Fruit fly (Drosophila melanogaster): ENCODE measurements around the gene muc.

The muc gene

DNA sequence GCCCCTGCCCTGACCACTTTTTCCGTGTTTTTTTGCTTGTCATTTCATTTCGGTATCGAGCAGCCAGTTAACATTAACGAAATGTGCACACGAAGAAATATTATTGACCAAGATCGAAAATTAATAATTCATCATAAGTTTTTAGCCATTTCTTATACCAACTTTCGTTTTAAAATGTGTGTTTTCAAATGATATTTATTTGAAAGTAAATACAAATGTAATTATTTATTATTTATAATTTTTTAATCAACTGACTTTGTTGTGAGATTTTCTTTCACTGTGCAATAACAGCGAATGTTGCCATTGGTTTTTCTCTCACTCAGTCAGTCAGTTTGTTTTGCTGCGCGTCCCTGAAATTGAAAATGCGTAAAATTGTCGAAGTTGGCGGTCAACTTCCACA lies 30.9 kb upstream of the muc start (continued):
- TF ChIP-seq insv (GFP tag; optimal IDR thresholded peaks at IDR 0.05) (no peak), phol (tag; optimal IDR thresholded peaks at IDR 0.05) (peak; percentile 63), Sox100B (GFP tag; optimal IDR thresholded peaks at IDR 0.05) (peak; percentile 66), tap (tag; optimal IDR thresholded peaks at IDR 0.05) (peak; percentile 63), CG9215 (GFP tag; IDR thresholded peaks at IDR 0.05) (no peak), CG5245 (GFP tag; optimal IDR thresholded peaks at IDR 0.05) (peak; percentile 4), dmrt99B (tag; optimal IDR thresholded peaks at IDR 0.05) (peak; percentile 82), prd (optimal IDR thresholded peaks at IDR 0.05) (no peak), prd (GFP tag; IDR thresholded peaks at IDR 0.05) (peak; percentile 57; the same call in 1 of the 3 replicates), CG15073 (GFP tag; optimal IDR thresholded peaks at IDR 0.05) (no peak), CG18599 (GFP tag; optimal IDR thresholded peaks at IDR 0.05) (peak; percentile 63), CG9797 (GFP tag; optimal IDR thresholded peaks at IDR 0.05) (no peak), zf30C (GFP tag; optimal IDR thresholded peaks at IDR 0.05) (peak; percentile 29), CG30020 (tag; optimal IDR thresholded peaks at IDR 0.05) (no peak), Bdp1 (GFP tag; optimal IDR thresholded peaks at IDR 0.05) (no peak), HHEX (GFP tag; optimal IDR thresholded peaks at IDR 0.05) (peak; percentile 20), CG2120 (GFP tag; optimal IDR thresholded peaks at IDR 0.05) (peak; percentile 27), jing (GFP tag; optimal IDR thresholded peaks at IDR 0.05) (no peak), Tbp (GFP tag; optimal IDR thresholded peaks at IDR 0.05) (no peak), C15 (GFP tag; IDR thresholded peaks at IDR 0.05) (no peak), rib (GFP tag; IDR thresholded peaks at IDR 0.05) (peak; percentile 12; the same call in 1 of the 2 replicates), Lim3 (GFP tag; IDR thresholded peaks at IDR 0.05) (no peak), CG13775 (GFP tag; optimal IDR thresholded peaks at IDR 0.05) (peak; percentile 38), tio (GFP tag; optimal IDR thresholded peaks at IDR 0.05) (peak; percentile 7), CG13894 (tag; optimal IDR thresholded peaks at IDR 0.05) (no peak), fd3F (GFP tag; optimal IDR thresholded peaks at IDR 0.05) (peak; percentile 58), CG7556 (GFP tag; optimal IDR thresholded peaks at IDR 0.05) (peak; percentile 73), pita (GFP tag; optimal IDR thresholded peaks at IDR 0.05) (no peak), CG12769 (tag; optimal IDR thresholded peaks at IDR 0.05) (no peak), Hsf (GFP tag; optimal IDR thresholded peaks at IDR 0.05) (no peak), Hey (tag; optimal IDR thresholded peaks at IDR 0.05) (no peak), CG14441 (GFP tag; IDR thresholded peaks at IDR 0.05) (peak; percentile 45), jigr1 (GFP tag; IDR thresholded peaks at IDR 0.05) (no peak), CG42726 (GFP tag; IDR thresholded peaks at IDR 0.05; ENCODE audit: partially characterized antibody) (no peak), bsh (GFP tag; optimal IDR thresholded peaks at IDR 0.05) (peak in 1 of 2 experiments; percentile 44), slou (GFP tag; optimal IDR thresholded peaks at IDR 0.05) (no peak), Sry-δ (GFP tag; optimal IDR thresholded peaks at IDR 0.05) (no peak), Poxn (GFP tag; IDR thresholded peaks at IDR 0.05) (no peak; the same call in 1 of the 2 replicates), wek (GFP tag; optimal IDR thresholded peaks at IDR 0.05) (no peak), Nf-YB (GFP tag; optimal IDR thresholded peaks at IDR 0.05) (peak; percentile 25), gem (tag; optimal IDR thresholded peaks at IDR 0.05) (peak; percentile 84), chm (GFP tag; IDR thresholded peaks at IDR 0.05) (no peak), CG15514 (GFP tag; optimal IDR thresholded peaks at IDR 0.05) (peak; percentile 25), Ets97D (GFP tag; optimal IDR thresholded peaks at IDR 0.05) (no peak), CG6654 (GFP tag; optimal IDR thresholded peaks at IDR 0.05) (no peak), CG6683 (GFP tag; optimal IDR thresholded peaks at IDR 0.05) (peak; percentile 11), wdn (GFP tag; IDR thresholded peaks at IDR 0.05) (no peak), zfh1 (GFP tag; IDR thresholded peaks at IDR 0.05) (0 out of 3 replicates have a peak, but pooled peaks have one; percentile 25), lov (optimal IDR thresholded peaks at IDR 0.05) (no peak), lov (GFP tag; IDR thresholded peaks at IDR 0.05) (no peak), CG18619 (GFP tag; optimal IDR thresholded peaks at IDR 0.05) (peak; percentile 37), CG8089 (GFP tag; optimal IDR thresholded peaks at IDR 0.05) (no peak)

All from whole organism, embryonic.